Worm (Caenorhabditis elegans): ENCODE results near the gene oac-59.
A peak's percentile ranks its signal among the peaks of the same experiment; 100 is the strongest.

The oac-59 gene

DNA sequence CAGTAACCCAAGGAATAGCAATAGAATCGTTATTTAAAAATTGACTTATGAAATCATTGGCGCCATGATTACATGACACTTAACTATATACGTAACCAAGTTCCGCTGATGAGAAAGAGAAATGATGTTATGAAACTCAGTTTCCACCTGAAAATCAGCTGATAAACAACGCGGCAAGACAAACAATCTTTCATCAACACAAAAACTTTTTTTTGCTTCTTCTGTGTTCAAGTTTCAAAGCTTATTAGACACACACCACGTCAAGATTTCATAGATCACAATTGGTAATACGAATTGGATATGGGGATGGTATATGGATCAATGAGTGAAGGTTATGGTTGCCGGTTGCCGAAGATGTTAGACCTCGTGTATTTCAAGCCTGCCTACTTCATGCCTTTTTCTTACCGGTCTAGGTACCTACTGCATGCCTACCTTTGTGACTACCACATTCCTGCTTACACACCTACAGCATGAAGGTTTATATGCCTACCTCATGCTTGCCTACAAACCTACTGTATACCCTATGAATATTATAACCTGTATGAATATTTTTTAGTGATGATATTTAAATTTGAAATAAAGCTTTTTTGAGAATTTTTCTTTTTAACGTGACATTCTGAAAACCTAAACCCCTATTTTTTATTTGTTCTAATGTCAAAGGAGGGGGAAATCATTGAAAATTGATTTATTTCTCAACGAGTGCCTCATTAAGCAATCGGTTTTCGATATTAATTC lies 36.0 kb upstream of the oac-59 start, which contains the start of the genes F19B6.10 and wht-5:
Gene F19B6.10 (plus strand): TSS at position 301 of the 735 bp plus-strand sequence.
Gene wht-5 (plus strand): TSS at position 685 of the 735 bp plus-strand sequence.
- TF ChIP-seq xnd-1 (tag; optimal IDR thresholded peaks at IDR 0.05): no peak
- TF ChIP-seq F49E8.2 (tag; optimal IDR thresholded peaks at IDR 0.05; ENCODE audit: insufficient read depth): no peak
- TF ChIP-seq tlf-1 (GFP tag; optimal IDR thresholded peaks at IDR 0.05): no peak
- no peak for TF ChIP-seq zfh-2 (GFP tag; conservative IDR thresholded peaks at IDR 0.05)
- TF ChIP-seq let-607 (tag; optimal IDR thresholded peaks at IDR 0.05): no peak
- TF ChIP-seq madf-3 (GFP tag; IDR thresholded peaks at IDR 0.05): no peak
- no peak for TF ChIP-seq ceh-79 (tag; optimal IDR thresholded peaks at IDR 0.05)
- TF ChIP-seq egrh-3 (GFP tag; IDR thresholded peaks at IDR 0.05): no peak
- no peak for TF ChIP-seq F52B5.7 (tag; optimal IDR thresholded peaks at IDR 0.05)
- no peak for TF ChIP-seq B0261.1 (tag; optimal IDR thresholded peaks at IDR 0.05)
- no peak for TF ChIP-seq F57A8.1 (GFP tag; optimal IDR thresholded peaks at IDR 0.05)
- no peak for TF ChIP-seq lag-1 (GFP tag; IDR thresholded peaks at IDR 0.05)
- TF ChIP-seq hrde-1 (tag; optimal IDR thresholded peaks at IDR 0.05; ENCODE audit: borderline replicate concordance): no peak
- TF ChIP-seq Y95B8A.8 (GFP tag; IDR thresholded peaks at IDR 0.05): no peak
- TF ChIP-seq B0019.2 (GFP tag; conservative IDR thresholded peaks at IDR 0.05): no peak

DNA sequence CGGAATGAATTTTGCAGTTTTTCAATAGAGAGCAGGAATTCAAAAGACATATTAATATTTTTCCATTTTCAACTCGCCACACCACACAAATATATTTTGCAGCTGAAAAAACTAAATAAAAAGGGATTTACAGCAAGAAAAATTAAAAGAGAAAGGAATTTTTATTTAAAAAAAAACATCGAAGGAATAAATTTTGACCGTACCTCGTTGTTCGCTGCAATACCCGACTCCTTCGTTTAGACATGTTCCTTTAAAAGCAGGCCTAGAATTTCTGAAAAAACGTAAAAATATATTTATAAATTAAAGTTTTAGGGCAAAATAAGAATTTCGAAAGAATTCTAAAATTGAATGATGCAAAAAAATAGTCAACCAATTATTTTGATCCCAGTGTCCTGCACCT lies 34.7 kb upstream of the oac-59 start, which contains the start of gene F19B6.1:
Gene F19B6.1 (minus strand): TSS at position 278 of the 400 bp plus-strand sequence.
- TF ChIP-seq rec-8 (tag; optimal IDR thresholded peaks at IDR 0.05) (no peak), fkh-3 (tag; optimal IDR thresholded peaks at IDR 0.05) (no peak), let-607 (tag; optimal IDR thresholded peaks at IDR 0.05) (no peak), xnd-1 (tag; optimal IDR thresholded peaks at IDR 0.05) (peak; percentile 25), madf-8 (GFP tag; conservative IDR thresholded peaks at IDR 0.05) (0 out of 2 replicates have a peak, but pooled peaks have one; percentile 14), lsl-1 (GFP tag; optimal IDR thresholded peaks at IDR 0.05) (peak; percentile 52), F33H1.4 (GFP tag; IDR thresholded peaks at IDR 0.05) (peak; percentile 62)

DNA sequence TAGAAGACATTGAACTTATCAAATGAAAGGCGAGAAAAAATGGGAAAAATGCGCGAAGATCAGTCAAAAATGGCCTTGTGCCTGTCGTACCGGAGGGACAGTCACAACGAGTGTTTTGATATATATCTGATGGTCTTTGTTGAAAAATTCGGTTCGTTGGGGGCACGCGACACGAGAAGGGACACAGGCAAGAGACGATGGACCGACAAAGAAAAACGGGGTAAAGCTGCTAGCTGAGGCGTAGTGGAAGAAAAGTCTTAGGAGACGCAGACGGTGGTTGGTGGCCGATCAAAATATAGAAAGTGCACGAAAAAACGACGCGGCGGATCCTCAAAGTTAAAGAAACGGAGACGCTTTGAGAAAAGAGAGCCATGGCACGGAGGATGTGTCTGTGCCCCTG lies 34.2 kb upstream of the oac-59 start:
- TF ChIP-seq lin-26 (GFP tag; IDR thresholded peaks at IDR 0.05) (no peak), F23B12.7 (tag; optimal IDR thresholded peaks at IDR 0.05; ENCODE audit: insufficient read depth) (no peak), efl-1 (GFP tag; optimal IDR thresholded peaks at IDR 0.05) (no peak), lsy-27 (tag; optimal IDR thresholded peaks at IDR 0.05; ENCODE audit: borderline replicate concordance, insufficient read depth) (no peak), B0035.1 (tag; optimal IDR thresholded peaks at IDR 0.05) (no peak), rec-8 (tag; optimal IDR thresholded peaks at IDR 0.05) (no peak), D2030.7 (GFP tag; IDR thresholded peaks at IDR 0.05) (0 out of 2 replicates have a peak, but pooled peaks have one; percentile 22), pbrm-1 (GFP tag; IDR thresholded peaks at IDR 0.05) (no peak), attf-5 (GFP tag; optimal IDR thresholded peaks at IDR 0.05) (peak; percentile 10), sea-2 (GFP tag; IDR thresholded peaks at IDR 0.05) (no peak), madf-10 (tag; optimal IDR thresholded peaks at IDR 0.05) (no peak), hrde-1 (tag; optimal IDR thresholded peaks at IDR 0.05; ENCODE audit: borderline replicate concordance) (no peak), mel-28 (tag; optimal IDR thresholded peaks at IDR 0.05; ENCODE audit: borderline replicate concordance) (no peak), ceh-40 (GFP tag; IDR thresholded peaks at IDR 0.05) (no peak), zfh-2 (GFP tag; conservative IDR thresholded peaks at IDR 0.05) (peak; percentile 74), nhr-27 (tag; optimal IDR thresholded peaks at IDR 0.05) (no peak), nhr-179 (tag; optimal IDR thresholded peaks at IDR 0.05) (no peak), cebp-1 (GFP tag; IDR thresholded peaks at IDR 0.05) (no peak), cebp-1 (tag; optimal IDR thresholded peaks at IDR 0.05) (peak; percentile 41), hmg-1.2 (GFP tag; IDR thresholded peaks at IDR 0.05) (peak; percentile 18; the same call in 1 of the 2 replicates), nhr-80 (tag; optimal IDR thresholded peaks at IDR 0.05) (peak; percentile 25), snpc-3.4 (tag; optimal IDR thresholded peaks at IDR 0.05) (no peak), F10E7.11 (tag; optimal IDR thresholded peaks at IDR 0.05) (no peak), lag-1 (GFP tag; IDR thresholded peaks at IDR 0.05) (no peak), pha-4 (tag; optimal IDR thresholded peaks at IDR 0.05) (no peak), tbx-9 (tag; optimal IDR thresholded peaks at IDR 0.05; ENCODE audit: borderline replicate concordance) (no peak)
